Fruit fly (Drosophila melanogaster) whole organism, adult: ENCODE data around the gene pdgy.
A peak's percentile ranks its signal among the peaks of the same experiment; 100 is the strongest.

Experiments used
- CG11617 ChIP-seq: fragments of 200-800 bp; sonication (Bioruptor generic); optimal IDR thresholded peaks from 2 replicates; lab custom pipeline; 2017; ENCODE audit warnings: mild to moderate bottlenecking, missing biosample characterization, missing genetic modification reagents, missing genetic modification characterization
- CG12768 ChIP-seq: fragments of 200-800 bp; sonication (Bioruptor generic); optimal IDR thresholded peaks from 2 replicates; lab custom pipeline; 2017; ENCODE audit warnings: missing biosample characterization, missing genetic modification characterization, mild to moderate bottlenecking, moderate library complexity, missing genetic modification reagents
- CG1620 ChIP-seq: fragments of 200-800 bp; sonication (Bioruptor generic); optimal IDR thresholded peaks from 2 replicates; lab custom pipeline; 2016; ENCODE audit warnings: missing biosample characterization, missing genetic modification characterization
- CG5204 ChIP-seq: fragments of 200-800 bp; sonication (Bioruptor generic); optimal IDR thresholded peaks from 2 replicates; lab custom pipeline; 2016; ENCODE audit warnings: missing biosample characterization, missing genetic modification characterization
- CG7101 ChIP-seq: fragments of 200-800 bp; sonication (Bioruptor generic); optimal IDR thresholded peaks from 2 replicates; lab custom pipeline; 2018; ENCODE audit warnings: missing biosample characterization, mild to moderate bottlenecking, missing genetic modification characterization, moderate library complexity
- Crg-1 ChIP-seq: fragments of 200-800 bp; sonication (Bioruptor generic); optimal IDR thresholded peaks from 2 replicates; lab custom pipeline; 2016; ENCODE audit warnings: missing biosample characterization, missing genetic modification characterization
- kay ChIP-seq: fragments of 200-800 bp; sonication (Bioruptor generic); peaks from one replicate; lab custom pipeline; 2016; ENCODE audit warnings: missing biosample characterization, missing genetic modification characterization, borderline replicate concordance
- tj ChIP-seq: fragments of 200-800 bp; sonication (Bioruptor generic); optimal IDR thresholded peaks from 3 replicates; lab custom pipeline; 2017; ENCODE audit warnings: missing biosample characterization, mild to moderate bottlenecking, missing genetic modification characterization, moderate library complexity

DNA sequence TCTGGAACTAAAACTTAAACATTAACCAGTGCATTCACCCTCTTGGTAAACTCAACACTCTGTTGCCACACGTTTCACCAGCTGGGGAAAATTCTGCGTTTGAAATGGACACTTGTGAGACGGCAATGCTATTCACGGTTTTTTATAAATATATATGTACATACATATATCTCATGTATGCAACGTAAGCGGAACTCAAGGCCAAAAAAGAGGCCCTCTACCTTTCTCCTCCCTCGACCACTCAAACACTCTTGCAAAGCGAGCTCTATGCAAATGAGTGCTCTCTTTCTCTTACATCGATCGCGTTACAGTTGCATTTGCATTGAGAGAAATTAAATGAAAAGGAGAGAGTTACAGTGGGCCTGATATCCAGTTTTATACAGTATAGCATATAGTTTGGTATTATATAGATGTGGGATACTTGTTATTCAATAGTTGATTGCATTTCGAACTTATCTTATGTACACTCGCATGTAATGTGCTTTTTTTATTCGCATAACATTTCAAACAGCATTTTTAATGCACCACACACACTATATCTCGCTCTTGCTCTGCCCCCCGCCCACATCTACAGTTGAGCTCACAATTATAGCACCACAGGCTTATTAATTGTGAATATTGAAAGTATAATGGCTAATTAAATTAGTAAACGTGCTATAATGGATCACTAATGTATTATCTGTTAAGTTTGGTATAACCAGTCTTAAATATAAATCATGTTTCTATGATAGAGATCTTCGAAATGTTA is 1.1 kb downstream of the pdgy start:
- no peak for TF ChIP-seq CG12768 (GFP tag; lab: Kevin White, UChicago)
- no peak for TF ChIP-seq CG1620 (GFP tag; lab: Kevin White, UChicago)
- TF ChIP-seq tj (GFP tag; lab: Kevin White, UChicago) = peak; percentile 90
- TF ChIP-seq Crg-1 = peak; percentile 18
- TF ChIP-seq CG5204 = no peak
- TF ChIP-seq kay = peak; percentile 45
- TF ChIP-seq CG7101 (tag; lab: Kevin White, UChicago) = peak; percentile 62
- TF ChIP-seq CG11617 (GFP tag; lab: Kevin White, UChicago) = peak; percentile 39
